Worm (Caenorhabditis elegans) whole organism, midembryonic: ENCODE results near the gene lec-4.

Experiments
- T22C8.4 ChIP-seq: fragments of 200-800 bp; sonication (Bioruptor generic); IDR thresholded peaks from 2 replicates; pipeline ENCODE4 v1.3.6; 2022; ENCODE audit warnings: missing genetic modification characterization, missing compliant biosample characterization
- cog-1 ChIP-seq: sonication (generic microtip); optimal IDR thresholded peaks from 2 replicates; lab custom pipeline; 2016; ENCODE audit warnings: missing genetic modification characterization, missing compliant biosample characterization
- flt-1 ChIP-seq: fragments of 200-800 bp; sonication (Bioruptor generic); IDR thresholded peaks from 2 replicates; pipeline ENCODE4 v1.3.6; 2022; ENCODE audit warnings: missing genetic modification characterization, missing compliant biosample characterization
- med-1 ChIP-seq: sonication (generic microtip); optimal IDR thresholded peaks from 2 replicates; lab custom pipeline; 2017; ENCODE audit warnings: missing genetic modification characterization, mild to moderate bottlenecking, missing compliant biosample characterization, antibody characterized with exemption, missing genetic modification reagents; ENCODE audit not compliant: insufficient read depth
- ref-1 ChIP-seq: fragments of 200-800 bp; sonication (Bioruptor generic); conservative IDR thresholded peaks from 2 replicates; pipeline ENCODE4 v1.3.6; 2022; ENCODE audit warnings: missing genetic modification reagents, missing genetic modification characterization, missing compliant biosample characterization
- tab-1 ChIP-seq: fragments of 200-800 bp; sonication (Bioruptor generic); IDR thresholded peaks from 2 replicates; pipeline ENCODE4 v1.3.6; 2022; ENCODE audit warnings: missing genetic modification characterization, missing compliant biosample characterization
- ztf-23 ChIP-seq: fragments of 200-800 bp; sonication (Bioruptor generic); IDR thresholded peaks from 2 replicates; pipeline ENCODE4 v1.3.6; 2022; ENCODE audit warnings: missing genetic modification reagents, missing genetic modification characterization, missing compliant biosample characterization
- ztf-29 ChIP-seq: fragments of 200-800 bp; sonication (Bioruptor generic); IDR thresholded peaks from 2 replicates; pipeline ENCODE4 v1.3.6; 2022; ENCODE audit warnings: missing genetic modification reagents, missing genetic modification characterization, missing compliant biosample characterization

DNA sequence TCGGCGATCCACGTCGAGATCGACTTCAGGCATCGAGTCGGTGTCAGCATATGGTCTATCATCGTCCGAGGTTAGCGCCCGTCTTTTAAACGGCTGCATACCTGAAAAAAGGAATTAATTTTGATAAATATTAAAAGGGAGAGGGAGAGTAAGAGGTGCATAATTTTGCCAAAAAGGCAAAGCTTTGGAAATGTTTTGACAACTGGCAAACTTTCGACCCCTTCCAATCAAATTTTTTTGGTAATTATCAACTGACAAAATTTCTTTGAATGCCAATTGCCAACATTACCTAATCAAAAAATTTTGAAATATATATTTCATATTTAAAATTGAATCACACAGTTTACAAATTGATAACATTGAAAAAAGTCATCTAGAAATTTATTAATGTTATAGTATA, 46.5 kb upstream of the lec-4 start, which contains the start of gene dpy-27:
- no peak for TF ChIP-seq med-1 (GFP tag; lab: Kevin White, UChicago)
- no peak for TF ChIP-seq T22C8.4 (GFP tag; lab: Robert Waterston, UW)
- no peak for TF ChIP-seq cog-1 (tag; lab: Kevin White, UChicago)
- no peak for TF ChIP-seq flt-1 (GFP tag; lab: Robert Waterston, UW)
- no peak for TF ChIP-seq ztf-29 (GFP tag; lab: Robert Waterston, UW)
- no peak for TF ChIP-seq tab-1 (GFP tag; lab: Robert Waterston, UW)
- TF ChIP-seq ref-1 (GFP tag; lab: Robert Waterston, UW): no peak
- no peak for TF ChIP-seq ztf-23 (GFP tag; lab: Robert Waterston, UW)
